Worm (Caenorhabditis elegans) whole organism, late embryonic: ENCODE measurements around the gene glna-2.

ENCODE experiments used
- C08G9.2 ChIP-seq: sonication (generic microtip); optimal IDR thresholded peaks from 2 replicates; lab custom pipeline; 2016; ENCODE audit warnings: mild to moderate bottlenecking, missing genetic modification characterization, moderate library complexity, missing compliant biosample characterization
- C38D4.7 ChIP-seq: fragments of 200-800 bp; sonication (Bioruptor generic); optimal IDR thresholded peaks from 2 replicates; lab custom pipeline; 2018; ENCODE audit warnings: mild to moderate bottlenecking, missing genetic modification characterization, moderate library complexity, missing compliant biosample characterization
- F13H6.1 ChIP-seq: sonication (generic microtip); optimal IDR thresholded peaks from 2 replicates; lab custom pipeline; 2016; ENCODE audit warnings: missing genetic modification characterization, missing compliant biosample characterization
- K02D7.2 ChIP-seq: sonication (generic microtip); optimal IDR thresholded peaks from 2 replicates; lab custom pipeline; 2017; ENCODE audit warnings: mild to moderate bottlenecking, missing genetic modification characterization, missing compliant biosample characterization
- K09A11.1 ChIP-seq: sonication (generic microtip); optimal IDR thresholded peaks from 2 replicates; lab custom pipeline; 2017; ENCODE audit warnings: antibody characterized with exemption, mild to moderate bottlenecking, missing genetic modification characterization, missing compliant biosample characterization; ENCODE audit not compliant: insufficient read depth
- ama-1 ChIP-seq: fragments of 150-350 bp; optimal IDR thresholded peaks from 2 replicates; lab custom pipeline; 2014
- ceh-18 ChIP-seq: sonication (generic microtip); optimal IDR thresholded peaks from 2 replicates; lab custom pipeline; 2016; ENCODE audit warnings: missing genetic modification characterization, missing compliant biosample characterization
- ceh-24 ChIP-seq: sonication (generic microtip); optimal IDR thresholded peaks from 2 replicates; lab custom pipeline; 2016; ENCODE audit warnings: mild to moderate bottlenecking, missing genetic modification characterization, missing compliant biosample characterization
- ceh-30 ChIP-seq: fragments of 150-350 bp; optimal IDR thresholded peaks from 2 replicates; lab custom pipeline; 2014; ENCODE audit warnings: missing biosample characterization, missing genetic modification characterization
- ceh-45 ChIP-seq: fragments of 200-800 bp; sonication (Bioruptor generic); IDR thresholded peaks from 2 replicates; pipeline ENCODE4 v1.3.6; 2022; ENCODE audit warnings: missing genetic modification reagents, missing genetic modification characterization, missing compliant biosample characterization
- ceh-6 ChIP-seq: fragments of 200-800 bp; sonication (Bioruptor generic); optimal IDR thresholded peaks from 2 replicates; lab custom pipeline; 2018; ENCODE audit warnings: mild to moderate bottlenecking, missing genetic modification characterization, missing compliant biosample characterization
- ceh-9 ChIP-seq: sonication (generic microtip); optimal IDR thresholded peaks from 2 replicates; lab custom pipeline; 2016; ENCODE audit warnings: mild to moderate bottlenecking, missing genetic modification characterization, inconsistent platforms, missing compliant biosample characterization
- elt-2 ChIP-seq: sonication (generic microtip); optimal IDR thresholded peaks from 2 replicates; lab custom pipeline; 2016; ENCODE audit warnings: missing genetic modification reagents, missing genetic modification characterization, missing compliant biosample characterization
- ets-4 ChIP-seq: sonication (generic microtip); optimal IDR thresholded peaks from 2 replicates; lab custom pipeline; 2016; ENCODE audit warnings: missing genetic modification characterization, missing compliant biosample characterization
- fax-1 ChIP-seq: sonication (generic microtip); optimal IDR thresholded peaks from 2 replicates; lab custom pipeline; 2016; ENCODE audit warnings: missing genotype, missing genetic modification characterization, missing compliant biosample characterization
- fkh-10 ChIP-seq: fragments of 150-350 bp; optimal IDR thresholded peaks from 2 replicates; lab custom pipeline; 2014; ENCODE audit warnings: missing biosample characterization, missing genetic modification reagents, missing genetic modification characterization
- fkh-6 ChIP-seq: sonication (generic microtip); optimal IDR thresholded peaks from 2 replicates; lab custom pipeline; 2016; ENCODE audit warnings: missing genetic modification characterization, missing compliant biosample characterization
- hlh-13 ChIP-seq: fragments of 200-800 bp; sonication (Bioruptor generic); optimal IDR thresholded peaks from 2 replicates; lab custom pipeline; 2018; ENCODE audit warnings: mild to moderate bottlenecking, missing genetic modification characterization, missing compliant biosample characterization
- lim-6 ChIP-seq: sonication (generic microtip); optimal IDR thresholded peaks from 2 replicates; lab custom pipeline; 2016; ENCODE audit warnings: missing genetic modification characterization, missing compliant biosample characterization
- lin-11 ChIP-seq: fragments of 200-800 bp; sonication (Bioruptor generic); optimal IDR thresholded peaks from 2 replicates; lab custom pipeline; 2018; ENCODE audit warnings: mild to moderate bottlenecking, missing genetic modification characterization, missing compliant biosample characterization
- mec-3 ChIP-seq: sonication (generic microtip); optimal IDR thresholded peaks from 2 replicates; lab custom pipeline; 2016; ENCODE audit warnings: borderline replicate concordance, missing genetic modification characterization, missing compliant biosample characterization
- pax-1 ChIP-seq: fragments of 150-350 bp; optimal IDR thresholded peaks from 2 replicates; lab custom pipeline; 2014; ENCODE audit warnings: missing biosample characterization, missing genetic modification characterization
- pros-1 ChIP-seq: fragments of 150-350 bp; optimal IDR thresholded peaks from 2 replicates; lab custom pipeline; 2014; ENCODE audit warnings: missing biosample characterization, missing genetic modification reagents, missing genetic modification characterization
- ref-2 ChIP-seq: sonication (generic microtip); optimal IDR thresholded peaks from 2 replicates; lab custom pipeline; 2016; ENCODE audit warnings: missing genetic modification characterization, missing compliant biosample characterization
- syd-9 ChIP-seq: sonication (generic microtip); optimal IDR thresholded peaks from 2 replicates; lab custom pipeline; 2016; ENCODE audit warnings: mild to moderate bottlenecking, missing genetic modification characterization, moderate library complexity, missing compliant biosample characterization
- tbx-2 ChIP-seq: sonication (generic microtip); optimal IDR thresholded peaks from 2 replicates; lab custom pipeline; 2016; ENCODE audit warnings: missing genetic modification characterization, missing compliant biosample characterization
- tbx-7 ChIP-seq: sonication (generic microtip); optimal IDR thresholded peaks from 2 replicates; lab custom pipeline; 2016; ENCODE audit warnings: missing genotype, missing genetic modification characterization, missing compliant biosample characterization
- unc-3 ChIP-seq, 2 experiments: fragments of 200-800 bp in 1 of 2; sonication (Bioruptor generic) in 1 of 2; sonication (generic microtip) in 1 of 2; conservative IDR thresholded peaks in 1 of 2; optimal IDR thresholded peaks in 1 of 2; 2 replicates each; pipeline versions ENCODE4 v1.3.6 to Lab custom; 2016 to 2022; ENCODE audit warnings: missing compliant biosample characterization in 2 of 2, missing genetic modification characterization in 2 of 2, missing genetic modification reagents in 1 of 2
- unc-86 ChIP-seq: sonication (generic microtip); optimal IDR thresholded peaks from 2 replicates; lab custom pipeline; 2016; ENCODE audit warnings: missing genetic modification characterization, missing compliant biosample characterization
- zip-5 ChIP-seq: sonication (generic microtip); optimal IDR thresholded peaks from 2 replicates; lab custom pipeline; 2016; ENCODE audit warnings: missing genetic modification characterization, missing compliant biosample characterization
- ztf-16 ChIP-seq: sonication (generic microtip); optimal IDR thresholded peaks from 2 replicates; lab custom pipeline; 2017; ENCODE audit warnings: missing genetic modification characterization, missing compliant biosample characterization

glna-2 gene

ce11 chrII:8052172-8052571 is 43.7 kb downstream of the glna-2 start:
- TF ChIP-seq syd-9 (tag; lab: Kevin White, UChicago) (no peak), unc-3 (GFP tag; conservative IDR thresholded peaks at IDR 0.05; lab: Robert Waterston, UW) (no peak), unc-3 (tag; optimal IDR thresholded peaks at IDR 0.05; lab: Kevin White, UChicago) (no peak), ama-1 (lab: Kevin White, UChicago) (no peak), unc-86 (no peak), hlh-13 (GFP tag; lab: Kevin White, UChicago) (no peak), pros-1 (tag; lab: Kevin White, UChicago) (no peak), ztf-16 (tag; lab: Kevin White, UChicago) (no peak)

- TF ChIP-seq mec-3 (tag; lab: Kevin White, UChicago) (no peak), ceh-30 (tag; lab: Kevin White, UChicago) (no peak), ets-4 (tag; lab: Kevin White, UChicago) (no peak), ztf-16 (tag; lab: Kevin White, UChicago) (no peak), ceh-24 (tag; lab: Kevin White, UChicago) (no peak)
- TF ChIP-seq, all 69 proteins: peak for 0
Observed at ce11 chrII:8052850-8053249, 44.4 kb downstream of the glna-2 start, which contains the start of gene T05H10.4. T05H10.4 (plus strand) TSS chrII:8053150.

ce11 chrII:8057911-8058310 is 49.5 kb downstream of the glna-2 start:
- no peak for TF ChIP-seq ceh-30 (tag; lab: Kevin White, UChicago)
- no peak for TF ChIP-seq fkh-6 (tag; lab: Kevin White, UChicago)
- TF ChIP-seq fax-1 (tag; lab: Kevin White, UChicago), result no peak
- no peak for TF ChIP-seq tbx-7 (tag; lab: Kevin White, UChicago)
- no peak for TF ChIP-seq pax-1
- TF ChIP-seq tbx-2 (tag; lab: Kevin White, UChicago), result no peak
- TF ChIP-seq ceh-9 (tag; lab: Kevin White, UChicago), result no peak
- no peak for TF ChIP-seq C08G9.2
- TF ChIP-seq ceh-6, result no peak
- no peak for TF ChIP-seq unc-3 (GFP tag; conservative IDR thresholded peaks at IDR 0.05; lab: Robert Waterston, UW)
- no peak for TF ChIP-seq unc-3 (tag; optimal IDR thresholded peaks at IDR 0.05; lab: Kevin White, UChicago)
- TF ChIP-seq, all 69 proteins: peak for 0

- no peak for TF ChIP-seq ets-4 (tag; lab: Kevin White, UChicago)
- TF ChIP-seq elt-2 (tag; lab: Kevin White, UChicago), result no peak
- TF ChIP-seq C38D4.7 (GFP tag; lab: Kevin White, UChicago), result no peak
- no peak for TF ChIP-seq ceh-45
- TF ChIP-seq ceh-18 (tag; lab: Kevin White, UChicago), result no peak
- no peak for TF ChIP-seq hlh-13 (GFP tag; lab: Kevin White, UChicago)
- no peak for TF ChIP-seq pax-1
- no peak for TF ChIP-seq C08G9.2
- TF ChIP-seq tbx-7 (tag; lab: Kevin White, UChicago), result no peak
- TF ChIP-seq K09A11.1, result no peak
- TF ChIP-seq lim-6 (tag; lab: Kevin White, UChicago), result no peak
- TF ChIP-seq lin-11, result no peak
- no peak for TF ChIP-seq zip-5
- TF ChIP-seq fax-1 (tag; lab: Kevin White, UChicago), result no peak
- TF ChIP-seq F13H6.1 (tag; lab: Kevin White, UChicago), result no peak
- no peak for TF ChIP-seq ceh-9 (tag; lab: Kevin White, UChicago)
- no peak for TF ChIP-seq fkh-10 (GFP tag; lab: Kevin White, UChicago)
Observed at ce11 chrII:8058769-8059168, 50.3 kb downstream of the glna-2 start, which contains the start of gene T05H10.8. T05H10.8 (plus strand) TSS chrII:8059069.

- TF ChIP-seq unc-3 (GFP tag; conservative IDR thresholded peaks at IDR 0.05; lab: Robert Waterston, UW) (no peak), unc-3 (tag; optimal IDR thresholded peaks at IDR 0.05; lab: Kevin White, UChicago) (no peak), ref-2 (tag; lab: Kevin White, UChicago) (no peak), K02D7.2 (tag; lab: Kevin White, UChicago) (no peak)
Observed at ce11 chrII:8059532-8059931, 51.1 kb downstream of the glna-2 start.
